Fruit fly (Drosophila melanogaster): Measurements from ENCODE around the gene Rpt6R.

The Rpt6R gene

DNA sequence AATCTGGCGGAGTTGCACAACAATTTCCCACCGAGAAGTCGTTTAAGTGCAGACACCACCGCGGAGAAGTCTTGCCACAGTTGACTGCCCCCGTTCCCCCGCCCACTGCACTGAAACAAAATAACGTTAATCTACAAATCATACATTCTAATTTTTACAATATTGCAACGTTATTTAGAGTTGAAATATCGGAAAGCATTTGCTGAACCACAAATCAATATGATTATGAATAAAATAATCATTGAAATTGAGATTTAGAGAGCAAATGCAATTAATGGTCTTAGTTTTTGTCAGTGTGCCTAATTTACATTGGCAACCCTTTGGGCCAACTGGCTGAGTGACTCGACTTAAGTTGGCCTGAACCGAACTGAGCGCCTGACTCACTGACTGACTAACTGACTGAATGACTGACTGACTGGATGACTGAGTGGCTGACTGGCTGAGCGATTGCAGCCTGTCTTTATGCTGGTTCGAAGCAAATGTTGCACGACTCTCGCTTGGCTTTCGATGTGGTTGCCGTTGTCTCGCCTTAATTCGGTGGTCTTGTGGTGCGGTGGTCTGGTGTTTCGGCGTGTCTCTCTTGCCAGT is 12.8 kb downstream of the Rpt6R start (continued):
- TF ChIP-seq Sp1 (GFP tag; optimal IDR thresholded peaks at IDR 0.05) (peak; percentile 90), jim (GFP tag; optimal IDR thresholded peaks at IDR 0.05) (no peak)

dm6 chr3R:30567215-30567614 is 16.3 kb downstream of the Rpt6R start:
- TF ChIP-seq h (GFP tag; optimal IDR thresholded peaks at IDR 0.05) (peak; percentile 60), ey (GFP tag; optimal IDR thresholded peaks at IDR 0.05) (peak; percentile 44), Mio (GFP tag; optimal IDR thresholded peaks at IDR 0.05) (no peak), rgr (GFP tag; optimal IDR thresholded peaks at IDR 0.05) (peak; percentile 36), Hr83 (GFP tag; optimal IDR thresholded peaks at IDR 0.05; ENCODE audit: poor library complexity, severe bottlenecking) (no peak), woc (GFP tag; optimal IDR thresholded peaks at IDR 0.05) (peak; percentile 8), psq (GFP tag; optimal IDR thresholded peaks at IDR 0.05) (no peak), dmrt93B (GFP tag; optimal IDR thresholded peaks at IDR 0.05) (no peak), brk (GFP tag; optimal IDR thresholded peaks at IDR 0.05) (no peak), usp (GFP tag; optimal IDR thresholded peaks at IDR 0.05) (no peak), dsf (GFP tag; optimal IDR thresholded peaks at IDR 0.05; ENCODE audit: borderline replicate concordance) (no peak), Jra (GFP tag; optimal IDR thresholded peaks at IDR 0.05) (no peak), dl (GFP tag; optimal IDR thresholded peaks at IDR 0.05; ENCODE audit: insufficient read depth in 1 of 2, partially characterized antibody in 2 of 2) (no peak), fru (GFP tag; optimal IDR thresholded peaks at IDR 0.05) (peak; percentile 27), OdsH (GFP tag; optimal IDR thresholded peaks at IDR 0.05) (peak; percentile 24), CG9705 (GFP tag; optimal IDR thresholded peaks at IDR 0.05) (no peak)

- no peak for TF ChIP-seq N (GFP tag; optimal IDR thresholded peaks at IDR 0.05)
- TF ChIP-seq foxo (GFP tag; optimal IDR thresholded peaks at IDR 0.05) = no peak
- no peak for TF ChIP-seq woc (GFP tag; optimal IDR thresholded peaks at IDR 0.05)
- TF ChIP-seq Mio (GFP tag; optimal IDR thresholded peaks at IDR 0.05) = no peak
- no peak for TF ChIP-seq h (GFP tag; optimal IDR thresholded peaks at IDR 0.05)
- no peak for TF ChIP-seq fru (GFP tag; optimal IDR thresholded peaks at IDR 0.05)
- TF ChIP-seq brk (GFP tag; optimal IDR thresholded peaks at IDR 0.05) = no peak
- TF ChIP-seq Hr78 (GFP tag; optimal IDR thresholded peaks at IDR 0.05) = no peak
- no peak for TF ChIP-seq Hr83 (GFP tag; optimal IDR thresholded peaks at IDR 0.05; ENCODE audit: poor library complexity, severe bottlenecking)
- TF ChIP-seq GATAd (GFP tag; optimal IDR thresholded peaks at IDR 0.05) = no peak
- TF ChIP-seq Dif (GFP tag; optimal IDR thresholded peaks at IDR 0.05; ENCODE audit: partially characterized antibody) = no peak
- no peak for TF ChIP-seq CG32264 (GFP tag; optimal IDR thresholded peaks at IDR 0.05)
- no peak for TF ChIP-seq sage (GFP tag; optimal IDR thresholded peaks at IDR 0.05)
- no peak for TF ChIP-seq OdsH (GFP tag; optimal IDR thresholded peaks at IDR 0.05)
- no peak for TF ChIP-seq dsf (GFP tag; optimal IDR thresholded peaks at IDR 0.05; ENCODE audit: borderline replicate concordance)
- no peak for TF ChIP-seq pan (optimal IDR thresholded peaks at IDR 0.05)
- no peak for TF ChIP-seq Myc (optimal IDR thresholded peaks at IDR 0.05)
- TF ChIP-seq CrebA (GFP tag; optimal IDR thresholded peaks at IDR 0.05; ENCODE audit: borderline replicate concordance) = no peak
- no peak for TF ChIP-seq jim (GFP tag; optimal IDR thresholded peaks at IDR 0.05)
- TF ChIP-seq Abd-B (GFP tag; optimal IDR thresholded peaks at IDR 0.05) = no peak
Measured at dm6 chr3R:30566181-30566902, 17.2 kb downstream of the Rpt6R start.

- TF ChIP-seq OdsH (GFP tag; optimal IDR thresholded peaks at IDR 0.05) (peak; percentile 4), foxo (GFP tag; optimal IDR thresholded peaks at IDR 0.05) (no peak)
Measured at dm6 chr3R:30564479-30564878, 19.0 kb downstream of the Rpt6R start.

DNA sequence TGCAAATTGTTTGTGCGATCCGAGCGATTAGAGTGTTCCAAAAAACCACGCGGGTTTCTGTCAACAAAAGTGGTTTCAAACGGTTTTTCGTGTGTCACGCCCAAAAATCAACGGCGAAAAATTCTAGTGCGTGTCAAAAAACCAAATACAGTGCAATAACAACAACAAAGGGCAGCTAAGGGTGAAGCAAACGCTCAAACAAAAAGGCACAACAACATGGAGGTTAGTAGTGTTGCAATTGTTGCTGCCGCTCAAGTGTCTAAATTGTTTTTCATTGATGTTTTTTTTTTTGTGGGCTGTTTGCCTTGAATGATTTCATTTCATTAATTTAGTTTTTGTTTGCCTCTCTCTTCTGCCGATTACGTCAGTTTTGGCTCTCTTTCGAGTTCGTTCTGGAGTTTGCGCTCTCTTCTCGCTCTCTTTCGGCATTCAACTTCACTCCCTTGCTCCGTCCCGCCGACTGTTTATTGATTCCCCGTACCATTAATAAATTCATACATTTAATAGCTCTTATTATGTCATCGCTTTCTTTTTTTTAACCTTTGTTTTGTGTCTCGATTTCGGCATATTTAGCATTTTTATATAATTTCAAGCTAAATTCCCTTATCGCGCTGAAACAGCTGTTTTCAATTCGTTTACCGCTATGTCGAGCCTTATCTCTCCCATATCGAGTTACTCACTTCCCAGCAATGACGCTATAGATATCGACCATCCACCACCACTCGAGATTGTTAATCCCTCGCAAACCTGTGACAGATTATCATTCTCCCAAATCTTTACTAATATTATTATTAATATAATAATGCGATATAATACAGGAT is 20.0 kb downstream of the Rpt6R start:
- TF ChIP-seq Dif (GFP tag; optimal IDR thresholded peaks at IDR 0.05; ENCODE audit: partially characterized antibody) (peak; percentile 27), Vsx2 (GFP tag; optimal IDR thresholded peaks at IDR 0.05; ENCODE audit: partially characterized antibody) (no peak), Abd-B (GFP tag; optimal IDR thresholded peaks at IDR 0.05) (no peak), Myc (optimal IDR thresholded peaks at IDR 0.05) (no peak), tai (GFP tag; optimal IDR thresholded peaks at IDR 0.05) (peak; percentile 14), h (GFP tag; optimal IDR thresholded peaks at IDR 0.05) (no peak), CrebA (GFP tag; optimal IDR thresholded peaks at IDR 0.05; ENCODE audit: borderline replicate concordance) (no peak), dl (GFP tag; optimal IDR thresholded peaks at IDR 0.05; ENCODE audit: insufficient read depth in 1 of 2, partially characterized antibody in 2 of 2) (peak in 1 of 2 experiments; percentile 56), sv (GFP tag; optimal IDR thresholded peaks at IDR 0.05) (no peak), br (GFP tag; optimal IDR thresholded peaks at IDR 0.05) (no peak), lola (GFP tag; optimal IDR thresholded peaks at IDR 0.05) (no peak)
